Fruit fly (Drosophila melanogaster) whole organism, pupa: Measurements from ENCODE around the gene CG14642.

ENCODE experiments used
- CG12605 ChIP-seq: fragments of 200-800 bp; sonication (Bioruptor generic); IDR thresholded peaks from 2 replicates; pipeline ENCODE4 v1.3.6; 2022; ENCODE audit warnings: missing biosample characterization, missing genetic modification characterization
- CG14655 ChIP-seq: fragments of 200-800 bp; sonication (Bioruptor generic); optimal IDR thresholded peaks from 3 replicates; lab custom pipeline; 2017; ENCODE audit warnings: mild to moderate bottlenecking, missing biosample characterization, missing genetic modification reagents, missing genetic modification characterization
- CG32121 ChIP-seq: fragments of 200-800 bp; sonication (Bioruptor generic); IDR thresholded peaks from 2 replicates; pipeline ENCODE4 v1.3.6; 2022; ENCODE audit warnings: missing biosample characterization, missing genetic modification characterization
- CG34367 ChIP-seq: fragments of 200-800 bp; sonication (Bioruptor generic); optimal IDR thresholded peaks from 2 replicates; lab custom pipeline; 2018; ENCODE audit warnings: missing biosample characterization, mild to moderate bottlenecking, missing genetic modification characterization
- CG4496 ChIP-seq: fragments of 200-800 bp; sonication (Bioruptor generic); IDR thresholded peaks from 3 replicates; pipeline ENCODE4 v1.3.6; 2022; ENCODE audit warnings: missing biosample characterization, missing genetic modification characterization
- CG8159 ChIP-seq: fragments of 200-800 bp; sonication (Bioruptor generic); optimal IDR thresholded peaks from 3 replicates; lab custom pipeline; 2018; ENCODE audit warnings: missing biosample characterization, mild to moderate bottlenecking, missing genetic modification characterization, moderate library complexity
- D1 ChIP-seq: fragments of 200-800 bp; sonication (Bioruptor generic); optimal IDR thresholded peaks from 2 replicates; lab custom pipeline; 2018; ENCODE audit warnings: missing biosample characterization, mild to moderate bottlenecking, missing genetic modification characterization, moderate library complexity
- EcR ChIP-seq: fragments of 200-800 bp; sonication (Bioruptor generic); optimal IDR thresholded peaks from 3 replicates; lab custom pipeline; 2019; ENCODE audit warnings: missing biosample characterization, missing genetic modification characterization, mild to moderate bottlenecking, moderate library complexity, missing genetic modification reagents
- Pif1B ChIP-seq: fragments of 200-800 bp; sonication (Bioruptor generic); optimal IDR thresholded peaks from 3 replicates; lab custom pipeline; 2016; ENCODE audit warnings: missing biosample characterization, missing genetic modification characterization
- Snoo ChIP-seq: fragments of 200-800 bp; sonication (Bioruptor generic); optimal IDR thresholded peaks from 3 replicates; lab custom pipeline; 2017; ENCODE audit warnings: missing biosample characterization, mild to moderate bottlenecking, missing genetic modification characterization, inconsistent platforms
- fd96Ca ChIP-seq: fragments of 200-800 bp; sonication (Bioruptor generic); IDR thresholded peaks from 3 replicates; pipeline ENCODE4 v1.3.6; 2022; ENCODE audit warnings: missing biosample characterization, missing genetic modification characterization

DNA sequence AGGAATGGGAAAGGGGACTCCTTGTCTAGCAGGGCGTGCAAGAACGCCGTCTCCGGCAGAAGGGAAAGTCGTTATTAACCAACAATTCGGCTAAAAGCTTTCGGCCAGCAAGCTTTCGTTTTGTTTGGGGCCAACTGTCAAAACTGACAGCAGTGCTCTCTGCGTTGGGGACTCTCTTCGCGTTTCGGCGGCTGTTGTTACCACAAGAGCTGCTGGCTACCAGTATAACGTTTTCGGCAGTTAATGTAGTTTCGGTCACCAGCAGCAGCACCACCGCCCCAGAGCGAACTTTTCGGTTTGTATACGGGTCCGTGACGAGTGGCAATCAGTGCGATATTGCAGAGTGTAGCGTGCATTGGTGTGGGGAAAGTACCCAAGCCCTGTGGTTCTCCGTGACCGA, 37.5 kb upstream of the CG14642 start, which contains the start of gene cpx:
- no peak for TF ChIP-seq EcR (GFP tag; lab: Kevin White, UChicago)
- no peak for TF ChIP-seq CG12605 (GFP tag; lab: Robert Waterston, UW)
- TF ChIP-seq CG34367 (tag; lab: Kevin White, UChicago): no peak
- no peak for TF ChIP-seq CG32121
- no peak for TF ChIP-seq CG4496
- no peak for TF ChIP-seq Snoo (tag; lab: Kevin White, UChicago)
- TF ChIP-seq fd96Ca (GFP tag; lab: Robert Waterston, UW): no peak
- TF ChIP-seq Pif1B (GFP tag; lab: Kevin White, UChicago): no peak
- no peak for TF ChIP-seq CG8159 (tag; lab: Kevin White, UChicago)
- no peak for TF ChIP-seq D1 (tag; lab: Kevin White, UChicago)
- no peak for TF ChIP-seq CG14655 (GFP tag; lab: Kevin White, UChicago)
